Worm (Caenorhabditis elegans): ENCODE results near the gene sre-47.

DNA sequence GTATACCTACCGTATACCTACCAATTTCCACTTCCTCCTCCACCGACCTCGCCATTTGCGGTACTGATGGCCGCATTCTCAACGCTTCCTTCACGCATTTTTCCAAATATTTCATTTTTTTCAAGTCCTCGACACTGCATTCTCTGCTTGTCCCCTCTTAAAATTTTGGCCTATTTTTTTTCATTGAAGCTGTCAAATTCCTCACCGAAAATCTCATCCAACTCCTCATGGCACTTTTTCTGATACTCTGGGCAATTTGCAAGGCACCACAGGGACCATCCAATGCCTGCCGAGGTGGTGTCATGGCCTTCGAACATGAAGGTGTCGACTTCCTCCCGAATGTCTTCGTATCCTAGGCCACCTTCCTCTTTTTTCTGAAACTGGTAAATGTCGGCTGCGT, 30.2 kb upstream of the sre-47 start:
- TF ChIP-seq lin-26 (GFP tag; IDR thresholded peaks at IDR 0.05) (no peak), B0019.2 (GFP tag; conservative IDR thresholded peaks at IDR 0.05) (no peak), lin-35 (GFP tag; optimal IDR thresholded peaks at IDR 0.05) (no peak), lsl-1 (GFP tag; optimal IDR thresholded peaks at IDR 0.05) (no peak), ztf-18 (tag; optimal IDR thresholded peaks at IDR 0.05) (no peak), die-1 (tag; optimal IDR thresholded peaks at IDR 0.05) (no peak), zfh-2 (GFP tag; conservative IDR thresholded peaks at IDR 0.05) (no peak), lag-1 (GFP tag; IDR thresholded peaks at IDR 0.05) (no peak)
